Fruit fly (Drosophila melanogaster) whole organism, embryonic: ENCODE results near the gene nudC.

Source experiments
- Abd-B ChIP-seq: fragments of 200-800 bp; sonication (Bioruptor generic); optimal IDR thresholded peaks from 2 replicates; lab custom pipeline; 2018; ENCODE audit warnings: missing biosample characterization, mild to moderate bottlenecking, missing genetic modification characterization, moderate library complexity
- CG10366 ChIP-seq: fragments of 200-800 bp; sonication (Bioruptor generic); IDR thresholded peaks from 2 replicates; pipeline ENCODE4 v1.3.6; 2022; ENCODE audit warnings: missing biosample characterization, missing genetic modification characterization
- CG11456 ChIP-seq: fragments of 200-800 bp; sonication (Bioruptor generic); IDR thresholded peaks from 3 replicates; pipeline ENCODE4 v1.3.6; 2022; ENCODE audit warnings: missing biosample characterization, missing genetic modification characterization
- CG12071 ChIP-seq: fragments of 200-800 bp; sonication (Bioruptor generic); optimal IDR thresholded peaks from 3 replicates; lab custom pipeline; 2018; ENCODE audit warnings: missing biosample characterization, mild to moderate bottlenecking, missing genetic modification characterization
- CG12219 ChIP-seq: fragments of 200-800 bp; sonication (Bioruptor generic); optimal IDR thresholded peaks from 3 replicates; lab custom pipeline; 2018; ENCODE audit warnings: missing biosample characterization, mild to moderate bottlenecking, missing genetic modification characterization
- CG12391 ChIP-seq: fragments of 200-800 bp; sonication (Bioruptor generic); optimal IDR thresholded peaks from 3 replicates; lab custom pipeline; 2018; ENCODE audit warnings: missing biosample characterization, mild to moderate bottlenecking, missing genetic modification characterization, moderate library complexity
- CG13123 ChIP-seq: fragments of 200-800 bp; sonication (Bioruptor generic); optimal IDR thresholded peaks from 2 replicates; lab custom pipeline; 2016; ENCODE audit warnings: missing biosample characterization, missing genetic modification characterization
- CG13287 ChIP-seq: fragments of 200-800 bp; sonication (Bioruptor generic); IDR thresholded peaks from 2 replicates; pipeline ENCODE4 v1.3.6; 2022; ENCODE audit warnings: missing biosample characterization, missing genetic modification characterization; ENCODE audit not compliant: partially characterized antibody
- CG14710 ChIP-seq: fragments of 200-800 bp; sonication (Bioruptor generic); optimal IDR thresholded peaks from 3 replicates; lab custom pipeline; 2019; ENCODE audit warnings: missing biosample characterization, mild to moderate bottlenecking, missing genetic modification characterization, moderate library complexity
- CG14965 ChIP-seq: fragments of 200-800 bp; sonication (Bioruptor generic); optimal IDR thresholded peaks from 2 replicates; lab custom pipeline; 2016; ENCODE audit warnings: missing biosample characterization, missing genetic modification characterization, borderline replicate concordance
- CG15011 ChIP-seq: fragments of 200-800 bp; sonication (Bioruptor generic); optimal IDR thresholded peaks from 3 replicates; lab custom pipeline; 2018; ENCODE audit warnings: missing biosample characterization, mild to moderate bottlenecking, missing genetic modification characterization
- CG15073 ChIP-seq: fragments of 200-800 bp; sonication (Bioruptor generic); optimal IDR thresholded peaks from 2 replicates; lab custom pipeline; 2016; ENCODE audit warnings: missing biosample characterization, missing genetic modification characterization
- CG15696 ChIP-seq: fragments of 200-800 bp; sonication (Bioruptor generic); optimal IDR thresholded peaks from 2 replicates; lab custom pipeline; 2019; ENCODE audit warnings: missing biosample characterization, mild to moderate bottlenecking, missing genetic modification characterization, moderate library complexity
- CG17328 ChIP-seq: fragments of 200-800 bp; sonication (Bioruptor generic); IDR thresholded peaks from 2 replicates; pipeline ENCODE4 v1.3.6; 2022; ENCODE audit warnings: missing biosample characterization, missing genetic modification characterization
- CG17912 ChIP-seq: fragments of 200-800 bp; sonication (Bioruptor generic); optimal IDR thresholded peaks from 2 replicates; lab custom pipeline; 2018; ENCODE audit warnings: missing biosample characterization, mild to moderate bottlenecking, missing genetic modification characterization
- CG18262 ChIP-seq: fragments of 200-800 bp; optimal IDR thresholded peaks from 3 replicates; lab custom pipeline; 2019; ENCODE audit warnings: missing biosample characterization, mild to moderate bottlenecking, missing genetic modification characterization, moderate library complexity
- CG2202 ChIP-seq: fragments of 200-800 bp; sonication (Bioruptor generic); optimal IDR thresholded peaks from 2 replicates; lab custom pipeline; 2018; ENCODE audit warnings: missing biosample characterization, mild to moderate bottlenecking, missing genetic modification characterization
- CG31365 ChIP-seq: fragments of 200-800 bp; sonication (Bioruptor generic); optimal IDR thresholded peaks from 2 replicates; lab custom pipeline; 2018; ENCODE audit warnings: missing biosample characterization, mild to moderate bottlenecking, missing genetic modification characterization
- CG33213 ChIP-seq: fragments of 200-800 bp; sonication (Bioruptor generic); optimal IDR thresholded peaks from 3 replicates; lab custom pipeline; 2016; ENCODE audit warnings: missing biosample characterization, missing genetic modification characterization
- CG34422 ChIP-seq: fragments of 200-800 bp; sonication (Bioruptor generic); IDR thresholded peaks from 3 replicates; pipeline ENCODE4 v1.3.6; 2022; ENCODE audit warnings: missing biosample characterization, missing genetic modification characterization
- CG4707 ChIP-seq: fragments of 200-800 bp; sonication (Bioruptor generic); optimal IDR thresholded peaks from 2 replicates; lab custom pipeline; 2018; ENCODE audit warnings: missing biosample characterization, mild to moderate bottlenecking, missing genetic modification characterization, moderate library complexity
- CG6254 ChIP-seq: fragments of 200-800 bp; sonication (Bioruptor generic); optimal IDR thresholded peaks from 3 replicates; lab custom pipeline; 2017; ENCODE audit warnings: mild to moderate bottlenecking, missing biosample characterization, missing genetic modification reagents, missing genetic modification characterization
- CG6272 ChIP-seq: fragments of 200-800 bp; sonication (Bioruptor generic); IDR thresholded peaks from 2 replicates; pipeline ENCODE4 v1.3.6; 2022; ENCODE audit warnings: missing biosample characterization, missing genetic modification characterization
- CG7839 ChIP-seq: fragments of 200-800 bp; sonication (Bioruptor generic); optimal IDR thresholded peaks from 3 replicates; lab custom pipeline; 2018; ENCODE audit warnings: missing biosample characterization, mild to moderate bottlenecking, missing genetic modification characterization, moderate library complexity
- CG8924 ChIP-seq: fragments of 200-800 bp; optimal IDR thresholded peaks from 3 replicates; lab custom pipeline; 2019; ENCODE audit warnings: missing biosample characterization, mild to moderate bottlenecking, missing genetic modification characterization, moderate library complexity
- CG9817 ChIP-seq: fragments of 200-800 bp; sonication (Bioruptor generic); optimal IDR thresholded peaks from 2 replicates; lab custom pipeline; 2018; ENCODE audit warnings: missing biosample characterization, mild to moderate bottlenecking, missing genetic modification characterization, moderate library complexity
- CG9876 ChIP-seq: fragments of 200-800 bp; sonication (Bioruptor generic); optimal IDR thresholded peaks from 2 replicates; lab custom pipeline; 2016; ENCODE audit warnings: missing biosample characterization, missing genetic modification characterization
- Eip74EF ChIP-seq, 2 experiments: fragments of 200-800 bp in 1 of 2; fragments of >200 bp in 1 of 2; sonication (Bioruptor generic) in 1 of 2; optimal IDR thresholded peaks; 2 replicates each; lab custom pipeline; 2017 to 2019; ENCODE audit warnings: missing biosample characterization in 2 of 2, missing genetic modification characterization in 2 of 2, mild to moderate bottlenecking in 1 of 2, moderate library complexity in 1 of 2
- Hr39 ChIP-seq: fragments of >200 bp; optimal IDR thresholded peaks from 2 replicates; lab custom pipeline; 2017
- Optix ChIP-seq: fragments of 200-800 bp; sonication (Bioruptor generic); IDR thresholded peaks from 3 replicates; pipeline ENCODE4 v1.3.6; 2022; ENCODE audit warnings: missing biosample characterization, missing genetic modification characterization
- Ptx1 ChIP-seq: fragments of 200-800 bp; sonication (Bioruptor generic); IDR thresholded peaks from 2 replicates; pipeline ENCODE4 v1.3.6; 2022; ENCODE audit warnings: missing biosample characterization, missing genetic modification characterization
- Sox102F ChIP-seq: fragments of 200-800 bp; sonication (Bioruptor generic); optimal IDR thresholded peaks from 2 replicates; lab custom pipeline; 2018; ENCODE audit warnings: missing biosample characterization, mild to moderate bottlenecking, missing genetic modification characterization, moderate library complexity
- Sry-β ChIP-seq: fragments of 200-800 bp; sonication (Bioruptor generic); optimal IDR thresholded peaks from 2 replicates; lab custom pipeline; 2018; ENCODE audit warnings: missing biosample characterization, mild to moderate bottlenecking, missing genetic modification characterization, moderate library complexity
- al ChIP-seq: fragments of 200-800 bp; sonication (Bioruptor generic); IDR thresholded peaks from 2 replicates; pipeline ENCODE4 v1.3.6; 2022; ENCODE audit warnings: missing biosample characterization, missing genetic modification characterization
- ap ChIP-seq: fragments of 200-800 bp; sonication (Bioruptor generic); IDR thresholded peaks from 2 replicates; pipeline ENCODE4 v1.3.6; 2022; ENCODE audit warnings: missing biosample characterization, missing genetic modification characterization
- cad ChIP-seq: fragments of >200 bp; optimal IDR thresholded peaks from 2 replicates; lab custom pipeline; 2017; ENCODE audit warnings: missing biosample characterization, missing genetic modification characterization
- crol ChIP-seq: fragments of 200-800 bp; sonication (Bioruptor generic); IDR thresholded peaks from 2 replicates; pipeline ENCODE4 v1.3.6; 2022; ENCODE audit warnings: missing biosample characterization, missing genetic modification characterization
- gfzf ChIP-seq: fragments of 200-800 bp; sonication (Bioruptor generic); optimal IDR thresholded peaks from 2 replicates; lab custom pipeline; 2016; ENCODE audit warnings: missing biosample characterization, mild to moderate bottlenecking, missing genetic modification characterization, moderate library complexity
- knrl ChIP-seq: fragments of 200-800 bp; sonication (Bioruptor generic); IDR thresholded peaks from 3 replicates; pipeline ENCODE4 v1.3.6; 2022; ENCODE audit warnings: missing biosample characterization, missing genetic modification characterization; ENCODE audit not compliant: partially characterized antibody
- lbe ChIP-seq: fragments of 200-800 bp; sonication (Bioruptor generic); optimal IDR thresholded peaks from 2 replicates; lab custom pipeline; 2016; ENCODE audit warnings: missing biosample characterization, mild to moderate bottlenecking, missing genetic modification characterization
- luna ChIP-seq: fragments of 200-800 bp; sonication (Bioruptor generic); optimal IDR thresholded peaks from 2 replicates; lab custom pipeline; 2016; ENCODE audit warnings: missing biosample characterization, missing genetic modification characterization
- maf-S ChIP-seq: fragments of 200-800 bp; sonication (Bioruptor generic); optimal IDR thresholded peaks from 2 replicates; lab custom pipeline; 2016; ENCODE audit warnings: missing biosample characterization, missing genetic modification characterization
- pb ChIP-seq: fragments of 200-800 bp; sonication (Bioruptor generic); optimal IDR thresholded peaks from 3 replicates; lab custom pipeline; 2016; ENCODE audit warnings: missing biosample characterization, missing genetic modification characterization
- peb ChIP-seq: fragments of 200-800 bp; sonication (Bioruptor generic); IDR thresholded peaks from 2 replicates; pipeline ENCODE4 v1.3.6; 2022; ENCODE audit warnings: missing biosample characterization, missing genetic modification characterization
- ro ChIP-seq: fragments of 200-800 bp; sonication (Bioruptor generic); IDR thresholded peaks from 2 replicates; pipeline ENCODE4 v1.3.6; 2022; ENCODE audit warnings: missing biosample characterization, missing genetic modification characterization
- salm ChIP-seq: fragments of 200-800 bp; sonication (Bioruptor generic); optimal IDR thresholded peaks from 2 replicates; lab custom pipeline; 2018; ENCODE audit warnings: missing biosample characterization, mild to moderate bottlenecking, missing genetic modification characterization
- sob ChIP-seq: fragments of 200-800 bp; sonication (Bioruptor generic); IDR thresholded peaks from 2 replicates; pipeline ENCODE4 v1.3.6; 2022; ENCODE audit warnings: missing biosample characterization, missing genetic modification characterization
- unc-4 ChIP-seq: fragments of 200-800 bp; sonication (Bioruptor generic); IDR thresholded peaks from 2 replicates; pipeline ENCODE4 v1.3.6; 2022; ENCODE audit warnings: missing biosample characterization, missing genetic modification characterization; ENCODE audit not compliant: partially characterized antibody

The nudC gene

dm6 chr3L:16801499-16802452 is 3.0 kb upstream of the nudC start (continued):
- TF ChIP-seq unc-4 (GFP tag; lab: Robert Waterston, UW) (no peak), al (GFP tag; lab: Robert Waterston, UW) (peak; percentile 40), CG4707 (GFP tag; lab: Kevin White, UChicago) (no peak), crol (GFP tag; lab: Robert Waterston, UW) (peak; percentile 35; the same call in 1 of the 2 replicates), CG34422 (GFP tag; lab: Robert Waterston, UW) (no peak), Sry-β (no peak), CG15696 (tag; lab: Kevin White, UChicago) (peak; percentile 20), CG17328 (GFP tag; lab: Robert Waterston, UW) (no peak), CG12391 (tag; lab: Kevin White, UChicago) (peak; percentile 66), CG17912 (GFP tag; lab: Kevin White, UChicago) (no peak), maf-S (GFP tag; lab: Kevin White, UChicago) (no peak), knrl (GFP tag; lab: Robert Waterston, UW) (no peak), CG15073 (GFP tag; lab: Kevin White, UChicago) (no peak), CG14965 (GFP tag; lab: Kevin White, UChicago) (no peak), CG12219 (GFP tag; lab: Kevin White, UChicago) (no peak), CG8924 (tag; lab: Kevin White, UChicago) (peak; percentile 46), sob (GFP tag; lab: Robert Waterston, UW) (no peak; the same call in 1 of the 2 replicates), CG12071 (GFP tag; lab: Kevin White, UChicago) (no peak), CG6272 (GFP tag; lab: Robert Waterston, UW) (peak; percentile 34; the same call in 1 of the 2 replicates), CG2202 (tag; lab: Kevin White, UChicago) (no peak), Optix (GFP tag; lab: Robert Waterston, UW) (0 out of 3 replicates have a peak, but pooled peaks have one; percentile 14), CG11456 (no peak), gfzf (GFP tag; lab: Kevin White, UChicago) (no peak), CG14710 (peak; percentile 67), cad (no peak), Eip74EF (GFP tag; optimal IDR thresholded peaks at IDR 0.05; lab: Kevin White, UChicago) (peak in 1 of 2 experiments; percentile 21), lbe (peak; percentile 42), ro (GFP tag; lab: Robert Waterston, UW) (no peak), CG13123 (no peak), salm (tag; lab: Kevin White, UChicago) (no peak), CG13287 (GFP tag; lab: Robert Waterston, UW) (no peak), CG6254 (GFP tag; lab: Kevin White, UChicago) (peak; percentile 0), CG7839 (tag; lab: Kevin White, UChicago) (peak; percentile 65), Hr39 (lab: Kevin White, UChicago) (no peak), CG9876 (GFP tag; lab: Kevin White, UChicago) (no peak), CG31365 (tag; lab: Kevin White, UChicago) (no peak), Sox102F (GFP tag; lab: Kevin White, UChicago) (peak; percentile 60), luna (GFP tag; lab: Kevin White, UChicago) (no peak), Ptx1 (GFP tag; lab: Robert Waterston, UW) (peak; percentile 53), ap (GFP tag; lab: Robert Waterston, UW) (no peak), CG9817 (tag; lab: Kevin White, UChicago) (no peak), CG18262 (tag; lab: Kevin White, UChicago) (peak; percentile 62), pb (GFP tag; lab: Kevin White, UChicago) (peak; percentile 45), peb (GFP tag; lab: Robert Waterston, UW) (0 out of 2 replicates have a peak, but pooled peaks have one; percentile 26), CG15011 (peak; percentile 4), Abd-B (GFP tag; lab: Kevin White, UChicago) (peak; percentile 28), CG33213 (GFP tag; lab: Kevin White, UChicago) (no peak), CG10366 (GFP tag; lab: Robert Waterston, UW) (no peak)
